Worm (Caenorhabditis elegans): Measurements from ENCODE around the gene sptl-2.

sptl-2 gene

ce11 chrV:8069637-8070036 lies 52.6 kb downstream of the sptl-2 start, which contains the start of gene str-143:
str-143 (minus strand) TSS chrV:8069737.
- TF ChIP-seq med-1 (GFP tag; optimal IDR thresholded peaks at IDR 0.05; ENCODE audit: insufficient read depth) (no peak), ztf-29 (GFP tag; IDR thresholded peaks at IDR 0.05) (no peak), T22C8.4 (GFP tag; IDR thresholded peaks at IDR 0.05) (no peak), tab-1 (GFP tag; IDR thresholded peaks at IDR 0.05) (no peak), ztf-23 (GFP tag; IDR thresholded peaks at IDR 0.05) (no peak), ref-1 (GFP tag; conservative IDR thresholded peaks at IDR 0.05) (no peak), klf-2 (GFP tag; conservative IDR thresholded peaks at IDR 0.05) (no peak), cog-1 (tag; optimal IDR thresholded peaks at IDR 0.05) (no peak), flt-1 (GFP tag; IDR thresholded peaks at IDR 0.05) (no peak)

Data from whole organism, midembryonic.